Worm (Caenorhabditis elegans): ENCODE measurements around the gene acbp-3.
A peak's percentile ranks its signal among the peaks of the same experiment; 100 is the strongest.

The acbp-3 gene

DNA sequence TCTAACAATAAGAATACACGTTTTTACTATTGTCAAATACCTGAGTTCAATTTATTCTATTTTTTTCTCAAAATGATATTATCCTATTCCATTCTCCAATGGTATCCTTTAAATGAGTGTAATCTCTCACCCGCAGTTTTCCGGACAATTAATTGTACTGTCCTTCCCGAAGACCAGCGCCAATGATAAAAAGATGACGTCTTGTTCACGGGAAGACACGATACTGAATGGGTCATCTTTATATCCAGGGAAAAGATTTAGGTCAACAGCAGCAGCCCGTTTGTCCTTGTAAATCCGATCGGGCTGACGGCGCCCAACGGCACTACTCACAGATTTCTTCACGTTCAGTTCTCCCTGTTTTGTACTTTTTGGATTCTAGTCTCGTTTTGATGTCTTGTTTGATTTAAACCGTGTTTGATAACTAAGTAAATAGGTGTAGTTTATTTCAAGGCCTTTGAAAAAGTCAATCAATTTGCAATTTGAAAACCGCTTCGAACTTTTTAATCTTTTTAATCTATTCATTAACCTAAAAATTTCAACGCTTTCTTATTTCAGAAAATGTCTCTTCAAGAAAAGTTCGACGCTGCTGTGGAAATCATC lies at the start of gene acbp-3:
TSS of gene acbp-3 (plus strand) at position 550 of the 600 bp plus-strand sequence.
- no peak for TF ChIP-seq hlh-8 (tag; optimal IDR thresholded peaks at IDR 0.05)

DNA sequence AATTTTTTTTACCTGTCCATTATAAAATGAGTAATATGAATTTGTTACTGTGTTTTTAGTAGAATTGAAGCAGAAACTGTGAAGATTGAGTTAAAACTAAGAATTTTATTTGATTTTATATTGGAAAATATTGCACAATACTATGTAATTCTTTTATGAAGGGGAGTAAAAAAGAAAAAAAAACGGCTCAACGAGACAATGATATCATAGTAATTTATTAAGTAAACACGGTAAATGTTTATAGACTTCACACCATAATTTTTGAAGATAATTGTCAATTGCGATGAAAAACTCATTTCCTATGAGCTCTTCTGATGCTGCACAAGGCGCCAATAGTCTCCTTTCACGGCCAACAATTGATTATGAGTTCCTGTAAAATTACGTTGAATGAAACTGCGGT lies 43.9 kb upstream of the acbp-3 start, which contains the start of gene pgp-5:
TSS of gene pgp-5 (minus strand) at position 87 of the 400 bp plus-strand sequence.
- TF ChIP-seq npax-4 (tag; optimal IDR thresholded peaks at IDR 0.05) (no peak), unc-3 (GFP tag; conservative IDR thresholded peaks at IDR 0.05) (no peak), unc-3 (tag; optimal IDR thresholded peaks at IDR 0.05) (no peak), elt-4 (tag; optimal IDR thresholded peaks at IDR 0.05) (no peak), unc-42 (tag; optimal IDR thresholded peaks at IDR 0.05) (no peak), ceh-45 (GFP tag; IDR thresholded peaks at IDR 0.05) (no peak), ttx-3 (tag; optimal IDR thresholded peaks at IDR 0.05) (no peak), pax-1 (tag; optimal IDR thresholded peaks at IDR 0.05) (no peak), K09A11.1 (tag; optimal IDR thresholded peaks at IDR 0.05; ENCODE audit: insufficient read depth) (no peak), madf-2 (tag; optimal IDR thresholded peaks at IDR 0.05) (no peak), sdc-2 (tag; optimal IDR thresholded peaks at IDR 0.05) (no peak), tbx-7 (tag; optimal IDR thresholded peaks at IDR 0.05) (no peak)

DNA sequence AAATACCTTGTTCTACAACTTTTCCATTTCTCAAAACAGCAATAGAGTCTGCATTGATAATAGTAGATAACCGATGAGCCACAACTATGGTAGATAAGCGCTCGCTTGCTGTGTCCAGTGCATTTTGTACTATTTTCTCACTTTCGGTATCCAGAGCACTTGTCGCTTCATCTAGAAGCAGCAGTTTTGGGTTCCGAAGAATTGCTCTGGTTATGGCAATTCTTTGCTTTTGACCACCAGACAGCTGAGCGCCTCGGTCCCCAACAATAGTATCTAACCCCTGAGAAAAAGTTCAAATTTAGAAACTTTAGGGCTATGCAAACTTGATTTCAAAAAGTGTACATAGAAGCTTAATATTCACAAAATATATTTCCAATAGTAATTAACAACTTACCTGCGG lies 43.5 kb upstream of the acbp-3 start:
- TF ChIP-seq mec-3 (tag; optimal IDR thresholded peaks at IDR 0.05; ENCODE audit: borderline replicate concordance), result no peak
- TF ChIP-seq ahr-1 (tag; optimal IDR thresholded peaks at IDR 0.05), result peak; percentile 13

DNA sequence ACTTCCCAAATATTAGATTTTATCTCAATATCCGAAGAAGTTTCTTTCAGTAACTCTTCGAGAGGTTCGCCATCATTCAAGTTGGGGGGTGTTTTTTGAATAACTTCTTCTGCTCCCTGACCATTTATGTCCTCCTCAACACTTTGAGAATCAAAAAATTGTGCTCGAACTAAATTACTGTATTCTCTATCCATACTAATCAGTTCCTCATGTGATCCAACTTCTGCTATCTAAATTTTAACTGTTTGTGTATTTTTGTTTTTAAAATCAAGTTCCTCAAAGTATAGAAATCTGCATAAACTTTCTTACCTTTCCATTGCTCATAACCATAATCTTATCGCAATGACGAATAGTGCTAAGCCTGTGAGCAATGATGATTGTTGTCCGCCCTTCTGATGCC lies 41.4 kb upstream of the acbp-3 start:
- TF ChIP-seq K09A11.1 (tag; optimal IDR thresholded peaks at IDR 0.05; ENCODE audit: insufficient read depth) (no peak), nhr-232 (tag; optimal IDR thresholded peaks at IDR 0.05) (no peak), ceh-14 (tag; optimal IDR thresholded peaks at IDR 0.05) (no peak), ttx-3 (tag; optimal IDR thresholded peaks at IDR 0.05) (no peak), F13H6.1 (tag; optimal IDR thresholded peaks at IDR 0.05) (no peak), elt-2 (tag; optimal IDR thresholded peaks at IDR 0.05) (no peak), ceh-19 (GFP tag; optimal IDR thresholded peaks at IDR 0.05) (no peak), tbx-2 (tag; optimal IDR thresholded peaks at IDR 0.05) (no peak)

DNA sequence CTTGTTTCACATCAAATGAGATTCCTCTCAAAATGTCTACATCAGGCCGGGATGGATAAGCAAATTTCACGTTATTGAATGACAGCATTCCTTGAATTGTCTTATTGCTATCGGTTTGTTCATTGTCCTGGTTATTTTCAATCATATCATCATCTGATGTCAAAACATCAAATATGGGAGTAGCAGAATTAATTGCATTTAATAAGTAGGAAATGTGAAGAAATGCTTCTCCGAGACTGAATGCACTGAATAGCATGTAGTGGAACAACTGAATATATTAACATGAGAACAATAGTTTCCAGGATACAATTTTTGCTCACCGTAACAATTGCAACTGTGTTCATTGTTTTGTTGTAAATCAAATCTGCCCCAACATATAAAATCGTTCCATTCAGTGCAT lies 40.5 kb upstream of the acbp-3 start:
- no peak for TF ChIP-seq hlh-6 (tag; optimal IDR thresholded peaks at IDR 0.05)
- TF ChIP-seq unc-3 (GFP tag; conservative IDR thresholded peaks at IDR 0.05), result no peak
- no peak for TF ChIP-seq unc-3 (tag; optimal IDR thresholded peaks at IDR 0.05)
- no peak for TF ChIP-seq nhr-232 (tag; optimal IDR thresholded peaks at IDR 0.05)
- TF ChIP-seq pat-9 (tag; optimal IDR thresholded peaks at IDR 0.05), result no peak
- no peak for TF ChIP-seq ceh-48 (tag; optimal IDR thresholded peaks at IDR 0.05)
- no peak for TF ChIP-seq zip-5 (tag; optimal IDR thresholded peaks at IDR 0.05)
- TF ChIP-seq C38D4.7 (GFP tag; optimal IDR thresholded peaks at IDR 0.05), result no peak
- TF ChIP-seq elt-4 (tag; optimal IDR thresholded peaks at IDR 0.05), result no peak
- TF ChIP-seq ref-2 (tag; optimal IDR thresholded peaks at IDR 0.05), result no peak
- TF ChIP-seq ceh-18 (tag; optimal IDR thresholded peaks at IDR 0.05), result no peak
- no peak for TF ChIP-seq elt-2 (tag; optimal IDR thresholded peaks at IDR 0.05)

DNA sequence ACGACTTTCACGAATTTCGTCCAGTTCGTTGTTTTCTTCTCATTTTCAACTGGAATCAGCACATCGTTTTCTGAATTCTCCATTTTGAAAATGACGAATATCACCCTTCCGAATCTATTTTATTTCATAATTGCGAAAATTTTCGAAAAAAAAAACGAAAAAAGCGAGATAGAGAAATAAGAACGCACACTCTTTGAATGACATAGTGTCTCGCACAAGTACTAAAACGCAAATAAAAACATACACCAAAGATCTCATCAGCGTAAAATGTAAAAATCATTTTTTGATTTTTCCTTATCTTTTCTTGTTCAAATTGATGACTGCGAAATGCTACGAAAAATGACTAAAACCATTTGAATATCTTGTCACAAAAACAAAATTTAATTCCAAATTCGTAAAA lies 38.8 kb upstream of the acbp-3 start, which contains the start of gene pgp-8:
TSS of gene pgp-8 (minus strand) at position 101 of the 400 bp plus-strand sequence.
- TF ChIP-seq ceh-2 (tag; optimal IDR thresholded peaks at IDR 0.05), result no peak
- no peak for TF ChIP-seq T23F11.4 (GFP tag; optimal IDR thresholded peaks at IDR 0.05)
- no peak for TF ChIP-seq ztf-16 (tag; optimal IDR thresholded peaks at IDR 0.05)
- no peak for TF ChIP-seq hlh-13 (GFP tag; optimal IDR thresholded peaks at IDR 0.05)
- no peak for TF ChIP-seq pha-4 (tag; optimal IDR thresholded peaks at IDR 0.05)
- TF ChIP-seq dve-1 (tag; optimal IDR thresholded peaks at IDR 0.05), result no peak
- no peak for TF ChIP-seq sox-2 (GFP tag; IDR thresholded peaks at IDR 0.05)

Data from whole organism, late embryonic.